Worm (Caenorhabditis elegans): ENCODE results near the gene dpy-2.

Gene dpy-2

DNA sequence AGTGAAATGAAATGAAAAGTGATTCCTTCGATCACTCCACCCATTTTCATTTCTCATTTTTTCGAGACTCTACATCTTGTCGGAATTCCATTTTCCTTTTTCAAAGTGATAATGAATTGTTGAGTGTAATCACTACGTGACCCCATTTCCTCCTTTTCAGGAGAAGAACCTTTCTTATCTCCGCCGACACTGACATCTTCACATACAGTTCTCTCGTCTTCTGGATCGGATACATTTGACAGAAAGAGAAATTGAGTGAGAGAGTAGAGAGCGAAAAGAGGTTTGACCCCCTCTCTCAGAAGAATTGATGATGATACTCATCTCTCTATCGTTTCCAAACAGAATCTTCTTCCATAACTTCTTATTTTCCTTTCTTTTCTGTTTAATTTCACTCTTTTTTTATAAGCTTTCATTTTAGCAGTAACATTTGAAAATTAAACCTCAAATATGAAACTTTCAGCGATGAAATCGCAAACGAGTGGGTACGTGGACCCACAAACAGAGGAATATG, at the start of gene dpy-2:
Gene dpy-2, plus strand, starts transcription at position 461 of the 511 bp plus-strand sequence.
- TF ChIP-seq him-1 (tag; optimal IDR thresholded peaks at IDR 0.05) = no peak
- no peak for TF ChIP-seq dao-5 (tag; optimal IDR thresholded peaks at IDR 0.05)
- no peak for TF ChIP-seq W03F9.2 (tag; optimal IDR thresholded peaks at IDR 0.05)

DNA sequence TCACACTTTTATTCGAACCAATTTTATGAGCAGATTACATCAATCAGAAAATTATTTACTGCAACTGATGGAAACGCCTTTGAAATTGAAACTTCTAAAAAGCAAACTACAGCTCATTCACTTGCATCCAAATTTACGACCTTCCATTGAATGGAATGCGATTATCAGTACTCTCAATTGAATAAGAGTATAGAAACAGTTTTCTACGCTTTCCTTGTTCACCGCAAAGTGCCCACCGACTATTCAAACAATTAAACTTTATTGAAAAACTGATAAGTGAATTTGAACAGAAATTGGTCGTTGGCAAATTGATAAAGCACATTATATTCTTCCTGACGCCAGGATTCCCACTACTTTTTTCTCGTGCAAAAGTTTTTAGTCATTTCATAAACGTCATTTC, 48.2 kb upstream of the dpy-2 start:
- TF ChIP-seq W03F9.2 (tag; optimal IDR thresholded peaks at IDR 0.05) (no peak), dao-5 (tag; optimal IDR thresholded peaks at IDR 0.05) (no peak), him-1 (tag; optimal IDR thresholded peaks at IDR 0.05) (no peak)

DNA sequence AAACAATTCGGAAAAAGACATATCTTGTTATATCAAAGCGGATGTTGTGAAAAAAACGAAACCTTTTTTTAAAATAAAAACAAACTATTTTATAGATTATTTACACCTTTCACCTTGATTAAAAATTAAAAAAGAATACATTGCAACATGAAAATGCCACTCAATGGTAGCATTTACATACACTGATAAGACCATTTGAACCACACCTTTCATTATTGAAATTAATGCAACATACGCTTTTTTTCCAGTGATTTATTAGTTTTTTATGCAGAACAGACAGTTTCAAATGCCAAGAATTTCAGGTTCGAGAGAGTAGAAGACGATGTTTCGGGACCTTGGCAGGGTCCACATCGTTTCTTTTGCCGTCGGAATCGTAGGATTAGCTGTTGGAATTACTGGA, 47.5 kb upstream of the dpy-2 start, which contains the start of gene T19D12.1:
Gene T19D12.1, plus strand, starts transcription at position 301 of the 400 bp plus-strand sequence.
- no peak for TF ChIP-seq dao-5 (tag; optimal IDR thresholded peaks at IDR 0.05)

DNA sequence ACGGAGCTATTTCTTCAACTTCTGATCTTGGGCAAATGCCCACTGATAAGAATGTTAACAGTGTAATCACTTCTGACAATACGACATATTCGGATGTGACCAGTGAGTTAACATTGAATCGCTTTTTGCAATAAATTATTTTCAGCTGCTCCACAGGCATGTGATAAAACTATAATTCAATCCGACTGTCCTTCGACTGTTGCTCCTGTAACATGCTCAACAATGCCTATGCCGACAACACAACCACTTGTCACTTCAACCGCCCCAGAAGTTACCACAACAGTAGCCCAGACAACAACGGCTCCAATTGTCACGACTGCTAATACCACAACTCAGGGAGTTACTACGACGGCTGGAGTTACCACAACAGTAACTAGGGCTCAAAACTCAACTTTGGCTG, 46.6 kb upstream of the dpy-2 start:
- no peak for TF ChIP-seq dao-5 (tag; optimal IDR thresholded peaks at IDR 0.05)
- TF ChIP-seq W03F9.2 (tag; optimal IDR thresholded peaks at IDR 0.05) = no peak
- no peak for TF ChIP-seq him-1 (tag; optimal IDR thresholded peaks at IDR 0.05)

DNA sequence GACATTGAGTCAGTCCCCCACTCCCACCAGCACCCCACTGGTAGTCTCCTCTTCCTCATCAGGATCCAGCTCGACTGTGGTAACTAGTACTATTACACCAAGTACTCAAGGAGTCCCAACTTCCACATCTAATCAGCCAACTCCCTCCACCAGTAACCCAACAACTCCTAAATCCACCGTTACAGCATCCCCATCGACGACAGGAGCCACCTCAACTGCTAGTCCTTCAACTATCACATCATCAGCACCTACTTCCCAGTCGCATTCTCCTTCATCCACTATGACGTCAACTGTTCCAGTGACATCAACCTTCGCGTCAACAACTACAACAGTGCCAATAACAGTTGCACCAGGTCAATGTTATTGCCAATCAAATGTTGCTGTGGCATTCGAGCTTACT, 45.6 kb upstream of the dpy-2 start:
- no peak for TF ChIP-seq W03F9.2 (tag; optimal IDR thresholded peaks at IDR 0.05)
- no peak for TF ChIP-seq dao-5 (tag; optimal IDR thresholded peaks at IDR 0.05)
- TF ChIP-seq him-1 (tag; optimal IDR thresholded peaks at IDR 0.05) = no peak

DNA sequence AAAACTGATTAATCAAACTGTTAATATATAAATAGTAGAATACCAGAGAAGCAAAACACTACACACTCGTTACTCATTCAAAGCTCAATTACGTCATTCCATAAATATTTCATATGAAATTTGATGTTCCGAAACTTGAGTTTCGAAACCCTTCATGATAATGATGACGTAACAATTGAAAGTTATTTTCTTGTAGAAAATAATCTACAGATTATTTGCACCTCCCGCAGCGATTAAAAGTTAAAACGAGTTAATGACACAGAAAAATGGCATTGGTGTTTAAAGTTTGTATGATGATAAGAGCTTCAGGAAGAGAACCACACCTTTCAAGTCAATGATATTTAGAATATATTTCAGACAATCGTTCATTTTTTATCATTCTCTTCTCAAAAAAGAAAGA, 40.2 kb upstream of the dpy-2 start, which contains the start of gene H43E16.1:
Gene H43E16.1, plus strand, starts transcription at position 375 of the 400 bp plus-strand sequence.
- TF ChIP-seq him-1 (tag; optimal IDR thresholded peaks at IDR 0.05) (no peak), W03F9.2 (tag; optimal IDR thresholded peaks at IDR 0.05) (no peak), dao-5 (tag; optimal IDR thresholded peaks at IDR 0.05) (no peak)

DNA sequence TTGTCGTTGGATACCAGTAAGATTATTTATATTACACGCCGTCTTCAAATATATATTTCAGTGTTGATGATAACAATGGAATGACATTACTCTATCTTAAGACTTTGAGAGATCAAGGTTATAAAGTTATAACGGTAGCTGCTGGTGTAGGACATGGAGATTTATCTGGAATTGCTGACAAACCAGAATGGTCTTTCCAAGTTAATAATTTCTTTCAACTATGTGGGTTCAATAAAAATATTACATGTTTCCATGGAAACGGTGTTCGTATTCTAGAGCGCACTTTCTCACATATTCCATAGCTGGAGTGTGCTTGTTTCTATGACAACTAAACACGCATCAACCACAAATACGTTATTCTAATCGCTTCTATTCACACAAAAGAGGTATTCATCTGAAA, 34.4 kb upstream of the dpy-2 start, which contains the start of gene ift-74:
Gene ift-74, plus strand, starts transcription at position 301 of the 400 bp plus-strand sequence.
- TF ChIP-seq dao-5 (tag; optimal IDR thresholded peaks at IDR 0.05) (no peak), him-1 (tag; optimal IDR thresholded peaks at IDR 0.05) (no peak), W03F9.2 (tag; optimal IDR thresholded peaks at IDR 0.05) (no peak)

DNA sequence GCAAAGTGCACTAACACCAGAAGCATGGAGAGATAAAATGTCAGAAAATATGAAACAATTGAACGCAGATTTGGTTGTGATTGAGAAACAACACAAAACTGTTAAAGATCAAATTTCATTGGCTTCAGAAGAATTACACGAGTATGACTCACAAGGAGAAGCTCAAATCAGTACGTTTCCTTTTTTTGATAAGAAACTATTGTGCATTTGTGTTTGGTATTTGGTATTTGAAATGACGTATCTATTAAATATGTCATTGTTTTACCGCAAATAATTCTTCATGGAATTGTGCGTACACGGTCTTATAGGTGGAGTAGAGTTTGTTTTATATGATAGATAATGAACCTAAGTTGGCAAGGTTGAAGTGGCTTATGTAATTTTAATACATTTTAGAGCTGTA, 32.6 kb upstream of the dpy-2 start:
- no peak for TF ChIP-seq dao-5 (tag; optimal IDR thresholded peaks at IDR 0.05)
- TF ChIP-seq W03F9.2 (tag; optimal IDR thresholded peaks at IDR 0.05) = no peak
- no peak for TF ChIP-seq him-1 (tag; optimal IDR thresholded peaks at IDR 0.05)

DNA sequence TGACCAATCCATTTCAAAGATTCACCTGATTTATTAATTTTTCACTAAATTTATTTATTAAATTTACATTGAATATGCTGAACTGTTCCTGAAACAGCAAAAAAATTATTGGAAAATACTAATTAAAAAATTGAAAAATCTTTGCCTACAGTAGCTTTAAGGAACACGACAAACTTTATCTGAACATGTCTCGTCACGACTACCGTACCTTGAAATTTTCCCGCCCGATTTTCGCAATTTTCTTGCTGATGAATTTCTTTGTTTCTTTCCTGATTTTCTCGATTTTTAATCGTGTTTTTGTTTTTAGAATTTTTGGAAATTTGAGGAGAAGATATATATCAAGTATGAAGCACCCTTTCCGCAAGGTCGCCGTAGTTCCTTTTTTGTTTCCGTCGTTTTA, 31.2 kb upstream of the dpy-2 start:
- TF ChIP-seq him-1 (tag; optimal IDR thresholded peaks at IDR 0.05) = no peak
- no peak for TF ChIP-seq W03F9.2 (tag; optimal IDR thresholded peaks at IDR 0.05)

DNA sequence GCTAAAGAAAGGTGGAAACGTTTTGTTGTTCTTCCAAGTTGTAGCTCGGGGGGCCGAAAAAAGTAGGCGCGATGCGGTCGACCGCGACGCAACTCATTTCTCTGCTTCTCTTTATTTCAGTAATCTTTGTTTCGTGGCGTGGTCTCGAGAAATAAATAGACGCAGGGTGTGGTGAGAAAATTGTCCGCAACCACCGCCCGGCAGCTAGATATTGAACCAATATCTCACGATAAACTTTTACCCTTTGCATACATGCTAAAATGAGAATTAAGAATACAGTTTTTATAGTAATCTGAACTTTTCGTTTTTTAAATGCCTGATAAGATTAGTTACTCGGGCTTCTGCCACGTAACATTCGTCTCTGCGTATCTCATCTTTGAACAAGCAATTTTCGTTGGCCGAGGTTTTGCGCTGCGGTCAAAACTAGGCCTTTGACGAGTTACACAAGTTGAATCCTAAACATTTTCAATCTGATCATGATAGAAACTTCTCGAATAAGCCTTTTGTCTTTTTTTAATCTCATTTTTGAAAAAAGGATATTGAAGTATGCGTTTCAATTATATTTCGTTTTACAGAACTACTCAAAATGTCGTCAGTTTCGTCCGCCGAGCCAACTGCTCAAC, 30.3 kb upstream of the dpy-2 start, which contains the start of gene gyf-1:
Gene gyf-1, plus strand, starts transcription at position 573 of the 623 bp plus-strand sequence.
- TF ChIP-seq him-1 (tag; optimal IDR thresholded peaks at IDR 0.05) (no peak), W03F9.2 (tag; optimal IDR thresholded peaks at IDR 0.05) (no peak), dao-5 (tag; optimal IDR thresholded peaks at IDR 0.05) (no peak)

DNA sequence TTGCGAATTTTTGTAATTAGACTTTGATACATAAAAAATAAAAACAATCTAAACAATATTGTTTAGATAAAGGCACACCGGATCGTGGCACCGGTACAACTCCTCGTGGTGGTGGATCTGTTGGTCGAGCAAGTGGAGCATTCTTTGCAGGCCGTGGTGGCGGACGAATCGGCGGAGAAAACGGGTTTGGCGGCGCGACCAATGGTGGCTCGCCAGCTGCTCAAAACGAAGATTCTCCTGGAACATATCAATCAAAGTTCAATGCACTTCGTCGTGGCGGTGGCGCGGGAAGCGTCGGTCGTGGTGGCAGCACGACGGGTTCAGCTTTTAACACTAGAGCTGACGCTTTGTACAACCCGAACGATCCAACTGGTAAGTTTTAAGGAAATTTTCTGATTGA, 28.1 kb upstream of the dpy-2 start:
- TF ChIP-seq W03F9.2 (tag; optimal IDR thresholded peaks at IDR 0.05) = no peak
- TF ChIP-seq dao-5 (tag; optimal IDR thresholded peaks at IDR 0.05) = no peak
- TF ChIP-seq him-1 (tag; optimal IDR thresholded peaks at IDR 0.05) = no peak

DNA sequence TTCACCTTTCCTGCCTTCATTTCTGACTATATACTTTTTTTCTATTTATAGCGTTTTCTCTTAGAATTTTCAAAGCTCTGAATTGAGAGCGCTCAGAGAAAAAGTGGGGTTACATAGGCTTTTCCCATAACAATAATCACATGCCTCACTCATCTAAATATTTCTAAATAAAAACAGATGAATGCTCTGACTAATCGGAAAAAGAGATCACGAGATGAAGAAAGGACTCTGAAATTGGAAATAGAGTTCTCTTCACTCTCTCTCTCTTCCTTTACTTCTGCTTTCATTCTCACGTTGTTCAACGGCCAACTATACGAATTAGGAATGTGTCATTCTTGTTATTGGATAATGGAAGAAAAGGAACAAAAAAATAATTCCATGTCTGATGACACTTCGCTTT, 25.0 kb upstream of the dpy-2 start:
- TF ChIP-seq W03F9.2 (tag; optimal IDR thresholded peaks at IDR 0.05) (no peak), dao-5 (tag; optimal IDR thresholded peaks at IDR 0.05) (no peak), him-1 (tag; optimal IDR thresholded peaks at IDR 0.05) (no peak)

DNA sequence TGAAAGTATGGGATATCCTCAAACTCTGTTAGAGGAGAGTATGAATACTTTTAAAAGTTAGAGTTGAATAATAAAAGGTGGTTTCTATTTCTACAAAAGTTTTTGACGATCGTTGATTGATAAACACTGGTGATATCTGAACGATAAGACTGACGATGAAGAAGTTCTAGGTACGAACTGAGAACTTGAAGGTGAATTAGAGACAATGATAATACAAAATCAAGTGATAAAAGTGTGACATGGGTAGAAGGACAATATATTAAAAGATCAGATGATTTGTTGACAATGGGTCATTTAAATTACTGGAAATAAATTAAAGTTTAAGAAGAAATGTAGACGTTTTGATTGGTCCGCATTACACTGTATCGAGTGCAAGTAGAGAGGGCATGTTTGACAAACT, 18.7 kb upstream of the dpy-2 start, which contains the start of gene C18H9.5:
Gene C18H9.5, minus strand, starts transcription at position 179 of the 400 bp plus-strand sequence.
- TF ChIP-seq W03F9.2 (tag; optimal IDR thresholded peaks at IDR 0.05) (no peak), him-1 (tag; optimal IDR thresholded peaks at IDR 0.05) (no peak)

DNA sequence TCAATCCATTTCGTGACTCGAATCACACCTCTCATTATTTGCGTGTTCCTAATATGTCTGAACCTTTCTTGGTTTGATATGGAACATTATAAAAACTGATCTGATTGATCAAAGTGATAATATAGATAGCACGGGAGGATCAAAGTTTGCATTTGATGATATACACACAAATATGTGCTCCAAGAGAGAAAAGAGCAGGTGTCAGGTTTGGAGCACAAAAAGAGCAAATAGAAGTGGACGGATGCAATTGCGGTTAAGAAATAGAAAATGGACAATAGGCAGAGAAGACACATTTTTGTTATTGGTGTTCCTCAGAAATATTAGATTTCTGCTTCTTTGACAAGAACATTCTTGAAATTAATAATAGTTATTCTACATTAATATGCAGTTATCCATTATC, 15.3 kb upstream of the dpy-2 start, which contains the start of gene C18H9.1:
Gene C18H9.1, plus strand, starts transcription at position 301 of the 400 bp plus-strand sequence.
- TF ChIP-seq dao-5 (tag; optimal IDR thresholded peaks at IDR 0.05) (no peak), him-1 (tag; optimal IDR thresholded peaks at IDR 0.05) (no peak), W03F9.2 (tag; optimal IDR thresholded peaks at IDR 0.05) (no peak)

DNA sequence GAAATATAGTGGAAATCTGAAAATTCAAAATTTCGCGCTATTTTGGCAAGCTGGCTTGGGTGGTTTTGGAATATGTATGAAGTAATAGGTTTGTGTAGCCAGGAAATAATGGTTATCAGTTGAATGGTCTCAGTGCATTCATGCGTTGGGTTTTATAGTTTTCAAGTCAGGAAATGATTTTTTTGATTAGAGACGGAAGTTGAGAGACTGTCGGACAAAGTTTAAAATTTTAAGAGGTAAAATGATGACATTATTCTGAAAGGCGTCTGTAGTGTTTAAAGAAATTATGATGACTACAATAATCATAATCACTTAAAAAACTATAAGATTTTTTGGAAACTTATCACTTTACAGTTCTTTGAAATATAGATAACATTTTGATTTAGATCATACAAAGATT, 12.6 kb upstream of the dpy-2 start, which contains the start of gene C18H9.6:
Gene C18H9.6, minus strand, starts transcription at position 129 of the 400 bp plus-strand sequence.
- TF ChIP-seq W03F9.2 (tag; optimal IDR thresholded peaks at IDR 0.05) (no peak), dao-5 (tag; optimal IDR thresholded peaks at IDR 0.05) (no peak)
